Fruit fly (Drosophila melanogaster) whole organism: ENCODE data around the gene CG14627.

Experiments used
- CG8478 ChIP-seq: fragments of >200 bp; optimal IDR thresholded peaks from 2 replicates; lab custom pipeline; 2018; ENCODE audit warnings: inconsistent platforms
- Dll ChIP-seq: fragments of >200 bp; optimal IDR thresholded peaks from 2 replicates; lab custom pipeline; 2017
- EcR ChIP-seq, 2 experiments: fragments of >200 bp; optimal IDR thresholded peaks; 2 replicates each; lab custom pipeline; 2017; ENCODE audit warnings: missing biosample characterization in 2 of 2, missing genetic modification characterization in 2 of 2, missing genetic modification reagents in 2 of 2
- pan ChIP-seq: fragments of >200 bp; optimal IDR thresholded peaks from 2 replicates; lab custom pipeline; 2017
- psq ChIP-seq: fragments of >200 bp; optimal IDR thresholded peaks from 2 replicates; lab custom pipeline; 2017
- usp ChIP-seq: fragments of >200 bp; optimal IDR thresholded peaks from 2 replicates; lab custom pipeline; 2017; ENCODE audit warnings: missing biosample characterization, missing genetic modification characterization, mixed read lengths

CG14627 gene

dm6 chrX:1179865-1180264 is 1.6 kb upstream of the CG14627 start, which contains the start of gene CG11379:
TSS of gene CG11379 (plus strand) at chrX:1180165.
- no peak for TF ChIP-seq CG8478 (lab: Kevin White, UChicago)
- TF ChIP-seq Dll (lab: Kevin White, UChicago): no peak
- no peak for TF ChIP-seq usp (GFP tag; lab: Kevin White, UChicago)
- TF ChIP-seq pan (lab: Kevin White, UChicago): no peak
- TF ChIP-seq EcR (GFP tag; optimal IDR thresholded peaks at IDR 0.05; lab: Kevin White, UChicago): no peak

- TF ChIP-seq usp (GFP tag; lab: Kevin White, UChicago) (no peak), psq (lab: Kevin White, UChicago) (no peak), Dll (lab: Kevin White, UChicago) (no peak), CG8478 (lab: Kevin White, UChicago) (no peak), EcR (GFP tag; optimal IDR thresholded peaks at IDR 0.05; lab: Kevin White, UChicago) (no peak), pan (lab: Kevin White, UChicago) (no peak)
These were observed 555 bp upstream of the CG14627 start for dm6 chrX:1180865-1181264.

dm6 chrX:1183742-1184141 is 2.3 kb downstream of the CG14627 start:
- TF ChIP-seq usp (GFP tag; lab: Kevin White, UChicago) (no peak), CG8478 (lab: Kevin White, UChicago) (no peak), EcR (GFP tag; optimal IDR thresholded peaks at IDR 0.05; lab: Kevin White, UChicago) (no peak), Dll (lab: Kevin White, UChicago) (no peak), pan (lab: Kevin White, UChicago) (no peak), psq (lab: Kevin White, UChicago) (no peak)

DNA sequence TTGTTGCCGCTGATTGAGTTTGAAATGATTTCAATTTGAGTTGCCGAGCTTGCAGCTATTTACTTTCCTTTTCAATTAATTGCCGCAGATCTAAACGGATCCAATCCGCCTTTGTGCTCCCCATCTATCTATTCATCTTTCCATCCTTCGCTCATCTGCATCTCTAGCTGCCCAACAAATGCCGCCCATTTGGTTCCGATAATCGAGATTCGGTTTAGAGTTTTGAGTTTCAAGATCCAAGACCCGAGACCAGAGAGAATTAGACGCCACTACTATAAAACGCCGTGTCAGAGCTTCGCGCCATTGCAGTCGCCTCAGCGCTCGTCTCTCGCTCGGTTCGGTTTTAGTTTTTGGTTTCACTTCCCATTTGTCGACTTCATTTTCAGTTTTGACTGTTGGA is 3.1 kb downstream of the CG14627 start, which contains the start of gene CG14626:
Gene CG14626 (plus strand): TSS at position 301 of the 400 bp plus-strand sequence.
- TF ChIP-seq CG8478 (lab: Kevin White, UChicago) (no peak), usp (GFP tag; lab: Kevin White, UChicago) (no peak), pan (lab: Kevin White, UChicago) (no peak), EcR (GFP tag; optimal IDR thresholded peaks at IDR 0.05; lab: Kevin White, UChicago) (no peak), Dll (lab: Kevin White, UChicago) (no peak), psq (lab: Kevin White, UChicago) (no peak)

DNA sequence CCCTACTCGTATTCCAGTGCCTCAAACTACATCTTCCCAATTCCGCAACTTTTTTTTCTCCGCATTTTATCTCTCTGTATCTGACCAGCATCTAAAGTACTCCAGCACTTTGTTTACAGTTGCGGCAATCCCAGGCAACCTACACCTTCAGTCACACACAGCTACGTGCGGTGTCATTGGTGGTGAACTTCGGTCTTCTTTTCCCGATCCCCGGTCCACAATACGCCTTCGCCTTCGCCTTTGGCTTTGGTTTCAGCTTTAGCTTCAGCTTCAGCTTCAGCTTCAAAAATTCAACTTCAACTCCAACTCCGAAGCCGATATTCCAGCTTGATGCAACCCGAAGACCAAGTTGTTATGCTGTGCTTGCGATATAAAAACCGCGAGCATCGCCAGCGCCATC is 9.6 kb downstream of the CG14627 start, which contains the start of gene CG11380:
Gene CG11380 (plus strand): TSS at position 301 of the 400 bp plus-strand sequence.
- TF ChIP-seq EcR (GFP tag; optimal IDR thresholded peaks at IDR 0.05; lab: Kevin White, UChicago) (no peak), usp (GFP tag; lab: Kevin White, UChicago) (no peak), CG8478 (lab: Kevin White, UChicago) (no peak), pan (lab: Kevin White, UChicago) (no peak), psq (lab: Kevin White, UChicago) (no peak), Dll (lab: Kevin White, UChicago) (no peak)

dm6 chrX:1197862-1198261 is 16.4 kb downstream of the CG14627 start:
- TF ChIP-seq usp (GFP tag; lab: Kevin White, UChicago) (no peak), psq (lab: Kevin White, UChicago) (no peak), EcR (GFP tag; optimal IDR thresholded peaks at IDR 0.05; lab: Kevin White, UChicago) (no peak), CG8478 (lab: Kevin White, UChicago) (no peak), Dll (lab: Kevin White, UChicago) (no peak), pan (lab: Kevin White, UChicago) (no peak)

DNA sequence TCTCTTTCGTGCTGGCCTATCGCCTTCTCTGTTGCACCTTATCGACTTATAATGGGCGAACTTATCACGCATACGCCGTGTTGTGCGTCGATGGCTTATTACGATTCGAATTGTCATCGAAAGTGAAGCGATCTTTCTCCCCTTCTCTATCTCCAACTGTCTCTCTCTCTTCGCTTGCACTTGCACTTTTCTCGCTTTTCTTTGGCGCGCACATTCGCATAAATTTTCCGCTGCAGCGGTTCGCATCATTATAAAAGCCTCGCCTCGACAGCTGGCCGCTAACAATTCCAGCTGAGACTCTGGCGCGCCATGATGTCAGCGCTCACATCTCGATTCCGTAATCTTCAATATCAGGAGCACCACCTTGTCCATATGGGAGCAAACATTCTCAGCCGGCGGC is 17.8 kb downstream of the CG14627 start, which contains the start of gene CG14625:
Gene CG14625 (plus strand): TSS at position 301 of the 400 bp plus-strand sequence.
- TF ChIP-seq psq (lab: Kevin White, UChicago): no peak

dm6 chrX:1203477-1203876 is 22.1 kb downstream of the CG14627 start, which contains the start of gene CG11381:
TSS of gene CG11381 (plus strand) at chrX:1203777.
- TF ChIP-seq usp (GFP tag; lab: Kevin White, UChicago) (no peak), pan (lab: Kevin White, UChicago) (no peak), psq (lab: Kevin White, UChicago) (no peak), CG8478 (lab: Kevin White, UChicago) (no peak), Dll (lab: Kevin White, UChicago) (no peak), EcR (GFP tag; optimal IDR thresholded peaks at IDR 0.05; lab: Kevin White, UChicago) (no peak)

dm6 chrX:1206437-1206836 is 25.0 kb downstream of the CG14627 start, which contains the start of gene CG14624:
TSS of gene CG14624 (plus strand) at chrX:1206737.
- TF ChIP-seq EcR (GFP tag; optimal IDR thresholded peaks at IDR 0.05; lab: Kevin White, UChicago) (no peak), Dll (lab: Kevin White, UChicago) (no peak), CG8478 (lab: Kevin White, UChicago) (no peak), usp (GFP tag; lab: Kevin White, UChicago) (no peak), pan (lab: Kevin White, UChicago) (no peak)

- TF ChIP-seq EcR (GFP tag; optimal IDR thresholded peaks at IDR 0.05; lab: Kevin White, UChicago) (no peak), Dll (lab: Kevin White, UChicago) (no peak), psq (lab: Kevin White, UChicago) (no peak)
These were observed 28.0 kb downstream of the CG14627 start, which contains the start of gene CG11382 for dm6 chrX:1209251-1210020. TSS of gene CG11382 (plus strand) at chrX:1209970.

DNA sequence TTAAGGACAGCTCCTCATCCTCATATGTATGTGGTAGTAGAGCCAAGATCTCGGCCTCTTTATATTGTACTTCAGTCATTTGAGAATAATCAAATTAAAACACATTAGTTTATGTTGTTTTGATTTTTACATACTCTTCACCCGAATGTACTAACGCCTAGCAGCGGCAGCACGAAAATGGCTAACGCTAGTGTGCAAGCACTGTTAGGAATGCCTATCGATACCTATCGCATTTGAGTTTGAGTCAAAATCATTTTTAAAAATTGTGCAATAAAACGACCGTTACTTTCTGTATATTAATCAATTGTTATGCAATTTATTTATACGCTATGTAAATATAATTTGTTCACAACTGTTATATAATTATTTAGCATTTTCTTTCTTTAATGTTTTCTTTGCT is 33.6 kb downstream of the CG14627 start, which contains the start of gene CG11398:
Gene CG11398 (minus strand): TSS at position 157 of the 400 bp plus-strand sequence.
- TF ChIP-seq CG8478 (lab: Kevin White, UChicago) (no peak), EcR (GFP tag; optimal IDR thresholded peaks at IDR 0.05; lab: Kevin White, UChicago) (no peak), pan (lab: Kevin White, UChicago) (no peak), psq (lab: Kevin White, UChicago) (no peak), Dll (lab: Kevin White, UChicago) (no peak), usp (GFP tag; lab: Kevin White, UChicago) (no peak)
